Worm (Caenorhabditis elegans): Measurements from ENCODE around the gene fat-4.
A peak's percentile ranks its signal among the peaks of the same experiment; 100 is the strongest.

fat-4 gene

ce11 chrIV:9796494-9796893 is 2.7 kb upstream of the fat-4 start, which contains the start of gene pis-1:
Gene pis-1, minus strand, starts transcription at chrIV:9796594.
- TF ChIP-seq ztf-1 (GFP tag; conservative IDR thresholded peaks at IDR 0.05): no peak
- no peak for TF ChIP-seq egl-27 (tag; optimal IDR thresholded peaks at IDR 0.05)
- no peak for TF ChIP-seq nhr-23 (tag; optimal IDR thresholded peaks at IDR 0.05)
- TF ChIP-seq mdl-1 (tag; optimal IDR thresholded peaks at IDR 0.05): no peak
- TF ChIP-seq ztf-4 (tag; optimal IDR thresholded peaks at IDR 0.05): no peak

DNA sequence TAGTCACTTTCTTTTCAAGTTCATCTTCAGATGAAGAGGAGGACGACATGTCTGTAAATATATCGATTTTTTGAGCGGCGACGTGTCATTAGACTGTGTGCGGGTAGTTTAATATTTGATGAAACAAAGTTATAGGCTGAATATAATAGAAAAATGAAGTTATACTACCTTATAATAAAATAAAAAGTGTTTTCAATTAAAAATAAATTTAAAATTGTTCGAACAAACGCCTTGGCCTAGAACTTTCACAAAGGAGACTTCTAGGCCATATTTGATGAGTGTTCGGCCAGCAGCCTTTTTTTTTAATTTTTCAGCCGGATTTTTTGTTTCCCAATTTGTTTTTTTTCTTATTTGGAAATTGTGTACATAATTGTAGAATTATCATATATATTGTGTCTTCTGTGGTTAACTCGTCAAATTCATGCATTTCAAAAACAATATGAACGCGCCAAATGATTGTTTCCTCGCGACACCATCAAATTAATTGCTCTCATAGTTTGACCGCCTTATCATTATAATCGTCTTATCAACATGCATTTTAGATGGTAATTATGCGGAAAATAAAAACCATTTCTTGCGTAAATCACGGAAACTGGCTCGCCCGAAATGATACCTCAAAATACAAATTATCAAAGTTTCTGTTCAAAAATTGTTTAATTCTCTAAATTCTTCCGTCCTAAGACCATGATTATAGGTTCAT is 1.8 kb upstream of the fat-4 start, which contains the start of gene T13F2.2:
Gene T13F2.2, minus strand, starts transcription at position 51 of the 700 bp plus-strand sequence.
- TF ChIP-seq R02D3.7 (tag; optimal IDR thresholded peaks at IDR 0.05) (no peak), mab-5 (tag; optimal IDR thresholded peaks at IDR 0.05) (no peak), nhr-25 (tag; optimal IDR thresholded peaks at IDR 0.05) (no peak), nhr-129 (tag; optimal IDR thresholded peaks at IDR 0.05) (no peak), sma-9 (GFP tag; optimal IDR thresholded peaks at IDR 0.05) (peak; percentile 33), sma-9 (tag; optimal IDR thresholded peaks at IDR 0.05) (no peak), aly-2 (tag; optimal IDR thresholded peaks at IDR 0.05) (no peak), unc-39 (tag; optimal IDR thresholded peaks at IDR 0.05) (no peak), blmp-1 (tag; optimal IDR thresholded peaks at IDR 0.05; ENCODE audit: insufficient read depth) (no peak), fos-1 (tag; optimal IDR thresholded peaks at IDR 0.05) (peak; percentile 51), unc-62 (GFP tag; optimal IDR thresholded peaks at IDR 0.05) (no peak), mbf-1 (tag; optimal IDR thresholded peaks at IDR 0.05) (no peak), ceh-16 (tag; optimal IDR thresholded peaks at IDR 0.05) (no peak), nhr-10 (tag; optimal IDR thresholded peaks at IDR 0.05) (no peak), peb-1 (tag; optimal IDR thresholded peaks at IDR 0.05) (no peak), unc-55 (GFP tag; optimal IDR thresholded peaks at IDR 0.05) (no peak), egl-27 (tag; optimal IDR thresholded peaks at IDR 0.05) (no peak), ztf-11 (tag; optimal IDR thresholded peaks at IDR 0.05) (no peak), lin-11 (tag; optimal IDR thresholded peaks at IDR 0.05) (no peak), sem-4 (tag; optimal IDR thresholded peaks at IDR 0.05) (no peak), nhr-237 (tag; optimal IDR thresholded peaks at IDR 0.05) (no peak), dmd-4 (tag; optimal IDR thresholded peaks at IDR 0.05) (no peak), gmeb-1 (tag; optimal IDR thresholded peaks at IDR 0.05) (no peak), C34F6.9 (tag; optimal IDR thresholded peaks at IDR 0.05) (peak; percentile 8), sma-3 (GFP tag; optimal IDR thresholded peaks at IDR 0.05) (no peak), crh-2 (tag; optimal IDR thresholded peaks at IDR 0.05) (no peak), zag-1 (tag; optimal IDR thresholded peaks at IDR 0.05) (no peak), F13H6.1 (tag; optimal IDR thresholded peaks at IDR 0.05) (peak; percentile 12), nhr-23 (tag; optimal IDR thresholded peaks at IDR 0.05) (no peak), Y55F3AM.14 (GFP tag; optimal IDR thresholded peaks at IDR 0.05) (no peak), mdl-1 (tag; optimal IDR thresholded peaks at IDR 0.05) (no peak), lsy-2 (tag; optimal IDR thresholded peaks at IDR 0.05) (peak in 1 of 2 experiments; percentile 22), ztf-4 (tag; optimal IDR thresholded peaks at IDR 0.05) (no peak)

DNA sequence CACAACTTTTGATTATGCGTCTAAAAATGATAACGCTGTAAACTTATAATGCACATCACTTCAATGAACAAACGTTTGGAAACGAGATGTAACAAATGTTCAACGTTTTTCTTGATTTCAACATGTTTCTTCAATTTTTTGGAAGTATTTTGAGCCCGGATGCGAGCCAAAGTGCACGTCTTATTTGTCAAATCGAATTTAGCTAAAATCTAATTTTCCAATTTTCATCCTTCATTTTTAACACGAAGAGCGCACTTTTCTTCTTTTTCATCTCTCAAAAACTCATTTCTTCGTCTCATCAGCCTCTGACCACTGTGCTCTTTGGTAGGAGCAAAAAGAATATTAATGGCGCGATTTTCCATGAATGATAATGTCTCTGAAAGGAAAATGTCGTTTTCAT is 922 bp upstream of the fat-4 start:
- TF ChIP-seq C34F6.9 (tag; optimal IDR thresholded peaks at IDR 0.05) (peak; percentile 17), nhr-21 (tag; optimal IDR thresholded peaks at IDR 0.05) (no peak), sma-9 (GFP tag; optimal IDR thresholded peaks at IDR 0.05) (peak; percentile 17), sma-9 (tag; optimal IDR thresholded peaks at IDR 0.05) (no peak)

DNA sequence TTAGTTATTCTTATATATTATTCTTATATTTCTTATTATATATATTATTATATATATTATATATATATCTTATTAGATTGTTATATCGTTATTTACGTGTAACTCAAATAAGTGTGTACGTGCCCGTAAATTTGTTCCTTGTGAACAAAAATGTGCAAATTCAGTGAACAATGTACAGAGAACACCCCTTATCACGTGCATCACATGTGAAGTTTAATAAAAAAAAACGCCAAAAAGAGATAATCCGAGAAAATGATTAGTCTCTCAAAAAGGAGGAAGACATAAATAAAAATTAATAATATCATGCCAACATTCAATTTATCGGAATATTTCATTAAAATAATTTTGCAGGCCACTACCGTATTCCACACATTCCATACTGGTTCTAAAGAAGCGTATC is 435 bp downstream of the fat-4 start:
- TF ChIP-seq nhr-21 (tag; optimal IDR thresholded peaks at IDR 0.05): no peak
- TF ChIP-seq zag-1 (tag; optimal IDR thresholded peaks at IDR 0.05): no peak
- peak; percentile 14 for TF ChIP-seq sma-9 (GFP tag; optimal IDR thresholded peaks at IDR 0.05)
- no peak for TF ChIP-seq sma-9 (tag; optimal IDR thresholded peaks at IDR 0.05)
- TF ChIP-seq blmp-1 (tag; optimal IDR thresholded peaks at IDR 0.05; ENCODE audit: insufficient read depth): no peak
- no peak for TF ChIP-seq nhr-23 (tag; optimal IDR thresholded peaks at IDR 0.05)
- TF ChIP-seq unc-55 (GFP tag; optimal IDR thresholded peaks at IDR 0.05): no peak
